Worm (Caenorhabditis elegans) whole organism, mixed stage, embryonic: ENCODE results near the gene lec-2.

ENCODE experiments used
- M03D4.4 ChIP-seq: sonication (generic microtip); optimal IDR thresholded peaks from 2 replicates; lab custom pipeline; 2017; ENCODE audit warnings: mild to moderate bottlenecking, missing genetic modification characterization, missing compliant biosample characterization
- bed-3 ChIP-seq: fragments of 200-800 bp; sonication (Bioruptor generic); optimal IDR thresholded peaks from 3 replicates; lab custom pipeline; 2018; ENCODE audit warnings: mild to moderate bottlenecking, missing genetic modification characterization, moderate library complexity, missing compliant biosample characterization
- blmp-1 ChIP-seq: fragments of 150-350 bp; optimal IDR thresholded peaks from 2 replicates; lab custom pipeline; 2014; ENCODE audit warnings: missing biosample characterization, missing genetic modification characterization
- ceh-43 ChIP-seq: fragments of 200-800 bp; sonication (Bioruptor generic); optimal IDR thresholded peaks from 2 replicates; lab custom pipeline; 2018; ENCODE audit warnings: mild to moderate bottlenecking, missing genetic modification characterization, moderate library complexity, missing compliant biosample characterization
- ceh-83 ChIP-seq: fragments of 200-800 bp; sonication (Bioruptor generic); optimal IDR thresholded peaks from 2 replicates; lab custom pipeline; 2018; ENCODE audit warnings: mild to moderate bottlenecking, missing genetic modification characterization, missing compliant biosample characterization
- ces-1 ChIP-seq: fragments of 150-350 bp; optimal IDR thresholded peaks from 2 replicates; lab custom pipeline; 2014; ENCODE audit warnings: missing biosample characterization, missing genetic modification reagents, missing genetic modification characterization
- cnd-1 ChIP-seq: fragments of 200-800 bp; sonication (Bioruptor generic); optimal IDR thresholded peaks from 2 replicates; lab custom pipeline; 2018; ENCODE audit warnings: mild to moderate bottlenecking, missing genetic modification characterization, missing compliant biosample characterization
- drap-1 ChIP-seq: fragments of 200-800 bp; sonication (Bioruptor generic); optimal IDR thresholded peaks from 3 replicates; lab custom pipeline; 2018; ENCODE audit warnings: mild to moderate bottlenecking, missing genetic modification characterization, missing compliant biosample characterization
- elt-1 ChIP-seq: sonication (generic microtip); optimal IDR thresholded peaks from 2 replicates; lab custom pipeline; 2017; ENCODE audit warnings: missing genetic modification characterization, mild to moderate bottlenecking, missing compliant biosample characterization, antibody characterized with exemption, moderate library complexity, borderline replicate concordance; ENCODE audit not compliant: insufficient read depth
- ham-2 ChIP-seq: fragments of 200-800 bp; sonication (Bioruptor generic); optimal IDR thresholded peaks from 2 replicates; lab custom pipeline; 2018; ENCODE audit warnings: mild to moderate bottlenecking, missing genetic modification characterization, missing compliant biosample characterization
- hlh-1 ChIP-seq: fragments of 150-350 bp; optimal IDR thresholded peaks from 2 replicates; lab custom pipeline; 2014; ENCODE audit warnings: missing biosample characterization, missing genetic modification reagents, missing genetic modification characterization
- lin-13 ChIP-seq: fragments of 150-350 bp; optimal IDR thresholded peaks from 2 replicates; lab custom pipeline; 2014; ENCODE audit warnings: missing biosample characterization, missing genetic modification characterization
- lin-32 ChIP-seq: fragments of 200-800 bp; sonication (Bioruptor generic); optimal IDR thresholded peaks from 2 replicates; lab custom pipeline; 2018; ENCODE audit warnings: mild to moderate bottlenecking, missing genetic modification characterization, missing compliant biosample characterization
- lsy-2 ChIP-seq: fragments of 150-350 bp; optimal IDR thresholded peaks from 2 replicates; lab custom pipeline; 2014; ENCODE audit warnings: missing biosample characterization, missing genetic modification characterization
- mab-5 ChIP-seq: fragments of 150-350 bp; optimal IDR thresholded peaks from 2 replicates; lab custom pipeline; 2014; ENCODE audit warnings: missing biosample characterization, missing genetic modification characterization
- mep-1 ChIP-seq: fragments of 150-350 bp; optimal IDR thresholded peaks from 2 replicates; lab custom pipeline; 2017; ENCODE audit warnings: missing biosample characterization, missing genetic modification reagents, missing genetic modification characterization, inconsistent platforms
- mls-2 ChIP-seq: sonication (generic microtip); optimal IDR thresholded peaks from 2 replicates; lab custom pipeline; 2016; ENCODE audit warnings: mild to moderate bottlenecking, missing genetic modification characterization, moderate library complexity, missing compliant biosample characterization
- nhr-12 ChIP-seq: fragments of 150-350 bp; optimal IDR thresholded peaks from 2 replicates; lab custom pipeline; 2014; ENCODE audit warnings: missing biosample characterization, missing genetic modification characterization
- nhr-2 ChIP-seq: fragments of 150-350 bp; optimal IDR thresholded peaks from 2 replicates; lab custom pipeline; 2014; ENCODE audit warnings: missing biosample characterization, missing genetic modification characterization
- nhr-237 ChIP-seq: fragments of 150-350 bp; optimal IDR thresholded peaks from 2 replicates; lab custom pipeline; 2014; ENCODE audit warnings: missing biosample characterization, missing genetic modification characterization
- nhr-76 ChIP-seq: sonication (generic microtip); optimal IDR thresholded peaks from 2 replicates; lab custom pipeline; 2017; ENCODE audit warnings: missing biosample characterization, missing genetic modification characterization
- pha-4 ChIP-seq: fragments of 150-350 bp; optimal IDR thresholded peaks from 2 replicates; lab custom pipeline; 2018; ENCODE audit warnings: missing biosample characterization, missing genetic modification reagents, missing genetic modification characterization
- sem-2 ChIP-seq: fragments of 200-800 bp; sonication (Bioruptor generic); optimal IDR thresholded peaks from 2 replicates; lab custom pipeline; 2018; ENCODE audit warnings: mild to moderate bottlenecking, missing genetic modification characterization, missing compliant biosample characterization
- snpc-4 ChIP-seq: fragments of 150-350 bp; optimal IDR thresholded peaks from 2 replicates; lab custom pipeline; 2014; ENCODE audit warnings: missing biosample characterization, missing genetic modification characterization
- sptf-1 ChIP-seq: sonication (generic microtip); optimal IDR thresholded peaks from 2 replicates; lab custom pipeline; 2017; ENCODE audit warnings: mild to moderate bottlenecking, missing genetic modification characterization, moderate library complexity, missing compliant biosample characterization
- tbx-8 ChIP-seq: fragments of 200-800 bp; sonication (Bioruptor generic); optimal IDR thresholded peaks from 2 replicates; lab custom pipeline; 2018; ENCODE audit warnings: mild to moderate bottlenecking, missing genetic modification characterization, moderate library complexity, missing compliant biosample characterization
- unc-120 ChIP-seq: sonication (generic microtip); optimal IDR thresholded peaks from 2 replicates; lab custom pipeline; 2017; ENCODE audit warnings: missing genetic modification characterization, missing compliant biosample characterization; ENCODE audit not compliant: poor library complexity, severe bottlenecking
- unc-39 ChIP-seq: fragments of 150-350 bp; optimal IDR thresholded peaks from 2 replicates; lab custom pipeline; 2014; ENCODE audit warnings: missing biosample characterization, missing genetic modification characterization
- unc-62 ChIP-seq: fragments of 150-350 bp; optimal IDR thresholded peaks from 2 replicates; lab custom pipeline; 2014; ENCODE audit warnings: missing biosample characterization, missing genetic modification reagents, missing genetic modification characterization
- zip-8 ChIP-seq: fragments of 150-350 bp; optimal IDR thresholded peaks from 2 replicates; lab custom pipeline; 2014; ENCODE audit warnings: missing biosample characterization, missing genetic modification characterization
- ztf-11 ChIP-seq: fragments of 150-350 bp; optimal IDR thresholded peaks from 2 replicates; lab custom pipeline; 2014; ENCODE audit warnings: missing biosample characterization, missing genetic modification characterization

lec-2 gene

ce11 chrII:10029890-10030289 is 13.9 kb upstream of the lec-2 start, which contains the start of gene ttc-36:
TSS of gene ttc-36 (plus strand) at chrII:10030190.
- no peak for TF ChIP-seq lsy-2 (tag; lab: Kevin White, UChicago)
- TF ChIP-seq hlh-1 = no peak
- no peak for TF ChIP-seq snpc-4 (tag; lab: Kevin White, UChicago)
- TF ChIP-seq lin-32 = no peak
- TF ChIP-seq mls-2 (tag; lab: Kevin White, UChicago) = no peak
- no peak for TF ChIP-seq unc-39 (tag; lab: Kevin White, UChicago)
- TF ChIP-seq sem-2 = no peak
- TF ChIP-seq elt-1 (tag; lab: Kevin White, UChicago) = no peak
- no peak for TF ChIP-seq ham-2 (GFP tag; lab: Kevin White, UChicago)
- no peak for TF ChIP-seq ceh-43 (GFP tag; lab: Kevin White, UChicago)
- TF ChIP-seq blmp-1 (tag; lab: Kevin White, UChicago) = no peak

- no peak for TF ChIP-seq mls-2 (tag; lab: Kevin White, UChicago)
- no peak for TF ChIP-seq ceh-43 (GFP tag; lab: Kevin White, UChicago)
- no peak for TF ChIP-seq blmp-1 (tag; lab: Kevin White, UChicago)
- no peak for TF ChIP-seq unc-120 (tag; lab: Kevin White, UChicago)
- no peak for TF ChIP-seq M03D4.4 (tag; lab: Kevin White, UChicago)
- TF ChIP-seq cnd-1 (tag; lab: Kevin White, UChicago) = no peak
- no peak for TF ChIP-seq sptf-1
These were observed 13.1 kb upstream of the lec-2 start for ce11 chrII:10029044-10029443.

ce11 chrII:10028195-10028594 is 12.2 kb upstream of the lec-2 start, which contains the start of gene F52H3.6:
TSS of gene F52H3.6 (minus strand) at chrII:10028422.
- TF ChIP-seq ztf-11 (tag; lab: Kevin White, UChicago) = no peak
- TF ChIP-seq M03D4.4 (tag; lab: Kevin White, UChicago) = no peak
- no peak for TF ChIP-seq nhr-237 (tag; lab: Kevin White, UChicago)
- TF ChIP-seq snpc-4 (tag; lab: Kevin White, UChicago) = no peak
- no peak for TF ChIP-seq lsy-2 (tag; lab: Kevin White, UChicago)

ce11 chrII:10025059-10025458 is 9.1 kb upstream of the lec-2 start:
- no peak for TF ChIP-seq nhr-2 (tag; lab: Kevin White, UChicago)
- TF ChIP-seq hlh-1 = peak; percentile 55
- peak; percentile 91 for TF ChIP-seq unc-62 (GFP tag; lab: Kevin White, UChicago)
- no peak for TF ChIP-seq ztf-11 (tag; lab: Kevin White, UChicago)
- peak; percentile 64 for TF ChIP-seq unc-120 (tag; lab: Kevin White, UChicago)

DNA sequence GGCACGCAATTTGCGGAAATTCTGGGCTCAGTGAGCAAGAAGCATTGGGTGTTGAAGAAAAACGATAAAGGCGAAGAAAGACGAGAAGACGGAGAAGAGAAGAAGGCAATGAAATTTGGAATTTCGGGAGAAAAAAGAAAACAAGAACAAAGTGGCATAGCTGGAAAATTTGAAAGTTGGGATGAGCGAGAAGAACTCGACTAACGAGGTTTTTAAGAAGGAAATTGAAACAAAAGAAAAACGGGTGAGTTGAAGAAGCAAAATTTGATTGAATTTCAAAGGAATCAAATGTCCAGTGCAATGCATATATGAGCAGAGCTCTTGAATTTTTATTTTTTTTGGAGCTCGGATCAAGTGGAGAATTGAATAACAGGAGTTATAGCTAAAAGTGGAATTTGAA is 5.8 kb upstream of the lec-2 start:
- TF ChIP-seq ztf-11 (tag; lab: Kevin White, UChicago) (no peak), unc-39 (tag; lab: Kevin White, UChicago) (no peak), ceh-83 (GFP tag; lab: Kevin White, UChicago) (no peak), drap-1 (GFP tag; lab: Kevin White, UChicago) (no peak), M03D4.4 (tag; lab: Kevin White, UChicago) (no peak), mab-5 (no peak), pha-4 (tag; lab: Kevin White, UChicago) (no peak), mep-1 (tag; lab: Kevin White, UChicago) (no peak), sem-2 (no peak), ceh-43 (GFP tag; lab: Kevin White, UChicago) (no peak), bed-3 (GFP tag; lab: Kevin White, UChicago) (no peak), mls-2 (tag; lab: Kevin White, UChicago) (no peak), nhr-12 (no peak), nhr-2 (tag; lab: Kevin White, UChicago) (no peak), cnd-1 (tag; lab: Kevin White, UChicago) (no peak), unc-120 (tag; lab: Kevin White, UChicago) (no peak)

ce11 chrII:10019669-10020068 is 3.7 kb upstream of the lec-2 start:
- TF ChIP-seq sem-2 (no peak), nhr-2 (tag; lab: Kevin White, UChicago) (no peak), ces-1 (GFP tag; lab: Kevin White, UChicago) (no peak), nhr-76 (no peak), lin-32 (no peak), snpc-4 (tag; lab: Kevin White, UChicago) (no peak), tbx-8 (GFP tag; lab: Kevin White, UChicago) (no peak), hlh-1 (no peak), ztf-11 (tag; lab: Kevin White, UChicago) (no peak), zip-8 (tag; lab: Kevin White, UChicago) (no peak), drap-1 (GFP tag; lab: Kevin White, UChicago) (no peak), M03D4.4 (tag; lab: Kevin White, UChicago) (no peak), ham-2 (GFP tag; lab: Kevin White, UChicago) (no peak), lin-13 (tag; lab: Kevin White, UChicago) (no peak), cnd-1 (tag; lab: Kevin White, UChicago) (no peak)
